Fruit fly (Drosophila melanogaster): Measurements from ENCODE around the gene Lip3.

DNA sequence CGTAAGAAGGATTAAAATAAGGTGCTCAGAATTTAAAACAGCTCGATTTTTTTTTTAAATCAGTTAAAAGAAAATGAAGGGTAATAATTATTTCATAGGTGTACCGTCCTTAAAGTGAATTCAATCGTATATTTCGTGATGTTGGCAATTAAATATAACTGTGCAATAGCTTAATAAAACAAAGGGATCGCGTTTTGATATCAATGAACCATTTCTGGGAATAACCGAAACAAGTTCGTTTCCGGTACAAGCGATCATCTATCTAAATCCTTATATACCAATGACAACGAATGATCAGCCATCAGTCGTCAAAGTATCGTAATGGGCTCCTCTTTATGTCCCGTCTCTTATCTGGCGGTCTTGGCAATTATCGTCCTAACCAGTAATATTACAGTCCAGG lies 2.4 kb downstream of the Lip3 start, which contains the start of gene CheA87a:
- TF ChIP-seq Gug (GFP tag; IDR thresholded peaks at IDR 0.05): no peak
- TF ChIP-seq CG6163 (GFP tag; IDR thresholded peaks at IDR 0.05): no peak
- no peak for TF ChIP-seq Hr4 (GFP tag; optimal IDR thresholded peaks at IDR 0.05)
- no peak for TF ChIP-seq vri (GFP tag; optimal IDR thresholded peaks at IDR 0.05)
- no peak for TF ChIP-seq acj6 (GFP tag; optimal IDR thresholded peaks at IDR 0.05)
- TF ChIP-seq CG31627 (GFP tag; optimal IDR thresholded peaks at IDR 0.05): no peak
- no peak for TF ChIP-seq lz (GFP tag; optimal IDR thresholded peaks at IDR 0.05)
- no peak for TF ChIP-seq CG6854 (GFP tag; optimal IDR thresholded peaks at IDR 0.05)
- TF ChIP-seq topi (GFP tag; optimal IDR thresholded peaks at IDR 0.05): no peak
- no peak for TF ChIP-seq Smox (GFP tag; optimal IDR thresholded peaks at IDR 0.05)
- no peak for TF ChIP-seq CG6808 (GFP tag; optimal IDR thresholded peaks at IDR 0.05)
- TF ChIP-seq CG15336 (GFP tag; IDR thresholded peaks at IDR 0.05): no peak

Measured in whole organism, prepupa.